Fruit fly (Drosophila melanogaster) whole organism: ENCODE results near the gene Nepl20.

Source experiments
- CG8478 ChIP-seq: fragments of >200 bp; optimal IDR thresholded peaks from 2 replicates; lab custom pipeline; 2018; ENCODE audit warnings: inconsistent platforms
- Dll ChIP-seq: fragments of >200 bp; optimal IDR thresholded peaks from 2 replicates; lab custom pipeline; 2017
- EcR ChIP-seq, 2 experiments: fragments of >200 bp; optimal IDR thresholded peaks; 2 replicates each; lab custom pipeline; 2017; ENCODE audit warnings: missing biosample characterization in 2 of 2, missing genetic modification characterization in 2 of 2, missing genetic modification reagents in 2 of 2
- pan ChIP-seq: fragments of >200 bp; optimal IDR thresholded peaks from 2 replicates; lab custom pipeline; 2017
- psq ChIP-seq: fragments of >200 bp; optimal IDR thresholded peaks from 2 replicates; lab custom pipeline; 2017
- usp ChIP-seq: fragments of >200 bp; optimal IDR thresholded peaks from 2 replicates; lab custom pipeline; 2017; ENCODE audit warnings: missing biosample characterization, missing genetic modification characterization, mixed read lengths

- no peak for TF ChIP-seq psq (lab: Kevin White, UChicago)
- no peak for TF ChIP-seq pan (lab: Kevin White, UChicago)
- TF ChIP-seq EcR (GFP tag; optimal IDR thresholded peaks at IDR 0.05; lab: Kevin White, UChicago), result no peak
- TF ChIP-seq CG8478 (lab: Kevin White, UChicago), result no peak
- TF ChIP-seq usp (GFP tag; lab: Kevin White, UChicago), result no peak
- no peak for TF ChIP-seq Dll
Observed at dm6 chr3R:28850662-28851257, 29.8 kb upstream of the Nepl20 start.
